Fruit fly (Drosophila melanogaster) whole organism, adult: ENCODE data around the gene CG46310.

Experiments
- CG11617 ChIP-seq: fragments of 200-800 bp; sonication (Bioruptor generic); optimal IDR thresholded peaks from 2 replicates; lab custom pipeline; 2017; ENCODE audit warnings: mild to moderate bottlenecking, missing biosample characterization, missing genetic modification reagents, missing genetic modification characterization
- CG12768 ChIP-seq: fragments of 200-800 bp; sonication (Bioruptor generic); optimal IDR thresholded peaks from 2 replicates; lab custom pipeline; 2017; ENCODE audit warnings: missing biosample characterization, missing genetic modification characterization, mild to moderate bottlenecking, moderate library complexity, missing genetic modification reagents
- CG14711 ChIP-seq: fragments of 200-800 bp; sonication (Bioruptor generic); optimal IDR thresholded peaks from 2 replicates; lab custom pipeline; 2018; ENCODE audit warnings: missing biosample characterization, mild to moderate bottlenecking, missing genetic modification characterization, moderate library complexity
- CG1620 ChIP-seq: fragments of 200-800 bp; sonication (Bioruptor generic); optimal IDR thresholded peaks from 2 replicates; lab custom pipeline; 2016; ENCODE audit warnings: missing biosample characterization, missing genetic modification characterization
- CG33017 ChIP-seq: fragments of 200-800 bp; sonication (Bioruptor generic); optimal IDR thresholded peaks from 2 replicates; lab custom pipeline; 2018; ENCODE audit warnings: missing biosample characterization, mild to moderate bottlenecking, missing genetic modification characterization, moderate library complexity
- CG5204 ChIP-seq: fragments of 200-800 bp; sonication (Bioruptor generic); optimal IDR thresholded peaks from 2 replicates; lab custom pipeline; 2016; ENCODE audit warnings: missing biosample characterization, missing genetic modification characterization
- CG7045 ChIP-seq: fragments of 200-800 bp; sonication (Bioruptor generic); optimal IDR thresholded peaks from 2 replicates; lab custom pipeline; 2017; ENCODE audit warnings: missing biosample characterization, mild to moderate bottlenecking, missing genetic modification characterization
- CG7101 ChIP-seq: fragments of 200-800 bp; sonication (Bioruptor generic); optimal IDR thresholded peaks from 2 replicates; lab custom pipeline; 2018; ENCODE audit warnings: missing biosample characterization, mild to moderate bottlenecking, missing genetic modification characterization, moderate library complexity
- Clk ChIP-seq: fragments of 200-800 bp; sonication (Bioruptor generic); optimal IDR thresholded peaks from 2 replicates; lab custom pipeline; 2017; ENCODE audit warnings: missing biosample characterization, missing genetic modification characterization
- Crg-1 ChIP-seq: fragments of 200-800 bp; sonication (Bioruptor generic); optimal IDR thresholded peaks from 2 replicates; lab custom pipeline; 2016; ENCODE audit warnings: missing biosample characterization, missing genetic modification characterization
- Hr96 ChIP-seq: fragments of 200-800 bp; sonication (Bioruptor generic); optimal IDR thresholded peaks from 2 replicates; lab custom pipeline; 2016; ENCODE audit warnings: missing biosample characterization, missing genetic modification characterization
- Mnt ChIP-seq: fragments of 200-800 bp; sonication (Bioruptor generic); optimal IDR thresholded peaks from 2 replicates; lab custom pipeline; 2016; ENCODE audit warnings: missing biosample characterization, mild to moderate bottlenecking, missing genetic modification characterization
- bab1 ChIP-seq: fragments of 200-800 bp; sonication (Bioruptor generic); optimal IDR thresholded peaks from 3 replicates; lab custom pipeline; 2019; ENCODE audit warnings: missing biosample characterization, mild to moderate bottlenecking, missing genetic modification characterization, moderate library complexity
- cic ChIP-seq: fragments of 200-800 bp; sonication (Bioruptor generic); optimal IDR thresholded peaks from 2 replicates; lab custom pipeline; 2017; ENCODE audit warnings: missing biosample characterization, mild to moderate bottlenecking, missing genetic modification characterization, moderate library complexity
- cnc ChIP-seq, 2 experiments: fragments of >200 bp; optimal IDR thresholded peaks; 2 replicates each; lab custom pipeline; 2017
- kay ChIP-seq: fragments of 200-800 bp; sonication (Bioruptor generic); peaks from one replicate; lab custom pipeline; 2016; ENCODE audit warnings: missing biosample characterization, missing genetic modification characterization, borderline replicate concordance
- ovo ChIP-seq: fragments of 200-800 bp; sonication (Bioruptor generic); optimal IDR thresholded peaks from 2 replicates; lab custom pipeline; 2016; ENCODE audit warnings: missing biosample characterization, missing genetic modification characterization
- pad ChIP-seq: fragments of 200-800 bp; sonication (Bioruptor generic); optimal IDR thresholded peaks from 3 replicates; lab custom pipeline; 2017; ENCODE audit warnings: missing biosample characterization, missing genetic modification characterization, mild to moderate bottlenecking, moderate library complexity, missing genetic modification reagents
- tj ChIP-seq: fragments of 200-800 bp; sonication (Bioruptor generic); optimal IDR thresholded peaks from 3 replicates; lab custom pipeline; 2017; ENCODE audit warnings: missing biosample characterization, mild to moderate bottlenecking, missing genetic modification characterization, moderate library complexity
- toe ChIP-seq: fragments of 200-800 bp; sonication (Bioruptor generic); optimal IDR thresholded peaks from 2 replicates; lab custom pipeline; 2016; ENCODE audit warnings: missing biosample characterization, missing genetic modification characterization

The CG46310 gene

dm6 chr3R:23164630-23165029 lies 9.0 kb upstream of the CG46310 start:
- peak; percentile 60 for TF ChIP-seq cic (GFP tag; lab: Kevin White, UChicago)
- TF ChIP-seq CG11617 (GFP tag; lab: Kevin White, UChicago): no peak

- TF ChIP-seq CG33017 (tag; lab: Kevin White, UChicago) (no peak), kay (peak; percentile 27)
These were observed 6.0 kb upstream of the CG46310 start, which contains the start of gene Irk1 for dm6 chr3R:23167507-23168324. Irk1 (plus strand) TSS chr3R:23168317.

DNA sequence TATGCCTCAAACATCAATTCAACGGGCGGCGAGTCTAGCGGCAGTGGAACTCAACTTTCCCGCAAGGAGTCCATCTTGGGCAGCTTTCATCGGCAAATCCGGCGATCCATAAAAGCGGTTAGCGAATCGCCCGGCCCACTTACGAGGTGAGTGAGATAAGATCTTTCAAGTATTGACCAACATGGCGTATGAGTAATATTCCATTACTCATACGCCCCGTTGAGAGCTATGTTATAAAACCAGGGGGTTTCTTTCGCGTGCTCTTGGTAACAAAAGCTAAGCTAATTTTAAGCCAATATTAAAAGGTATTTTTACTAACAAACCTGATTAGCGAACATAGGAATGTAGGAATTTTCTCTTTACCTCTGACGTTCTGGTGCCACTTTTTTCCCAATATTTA lies 3.3 kb upstream of the CG46310 start:
- TF ChIP-seq CG7045 (GFP tag; lab: Kevin White, UChicago): no peak
- TF ChIP-seq ovo (GFP tag; lab: Kevin White, UChicago): no peak
- TF ChIP-seq cnc (optimal IDR thresholded peaks at IDR 0.05; lab: Kevin White, UChicago): no peak
- TF ChIP-seq toe: no peak
- no peak for TF ChIP-seq Crg-1
- TF ChIP-seq CG7101 (tag; lab: Kevin White, UChicago): no peak
- no peak for TF ChIP-seq Mnt
- no peak for TF ChIP-seq Hr96 (GFP tag; lab: Kevin White, UChicago)
- TF ChIP-seq CG33017 (tag; lab: Kevin White, UChicago): no peak
- TF ChIP-seq cic (GFP tag; lab: Kevin White, UChicago): no peak
- no peak for TF ChIP-seq CG14711 (tag; lab: Kevin White, UChicago)
- no peak for TF ChIP-seq CG5204 (GFP tag; lab: Kevin White, UChicago)

DNA sequence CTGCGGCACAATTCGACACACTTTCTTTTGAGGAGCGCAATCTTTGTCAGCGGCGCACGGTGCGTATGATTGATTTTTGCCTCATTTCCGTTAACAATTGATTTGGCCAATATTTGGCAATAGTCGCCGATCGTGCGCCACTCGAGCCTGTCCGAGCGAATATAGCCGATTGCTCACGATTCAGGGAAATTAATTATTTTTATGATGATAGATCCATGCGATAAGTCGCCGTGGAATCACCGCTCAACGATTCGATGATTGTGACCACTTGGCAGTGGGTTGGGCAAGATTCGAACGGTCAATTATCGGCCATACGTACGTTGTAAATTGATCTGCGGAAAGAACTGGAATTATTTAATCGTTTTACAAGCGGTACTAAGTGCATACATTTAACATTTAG lies 1.8 kb upstream of the CG46310 start:
- TF ChIP-seq tj (no peak), CG7101 (tag; lab: Kevin White, UChicago) (no peak), CG1620 (GFP tag; lab: Kevin White, UChicago) (no peak)

DNA sequence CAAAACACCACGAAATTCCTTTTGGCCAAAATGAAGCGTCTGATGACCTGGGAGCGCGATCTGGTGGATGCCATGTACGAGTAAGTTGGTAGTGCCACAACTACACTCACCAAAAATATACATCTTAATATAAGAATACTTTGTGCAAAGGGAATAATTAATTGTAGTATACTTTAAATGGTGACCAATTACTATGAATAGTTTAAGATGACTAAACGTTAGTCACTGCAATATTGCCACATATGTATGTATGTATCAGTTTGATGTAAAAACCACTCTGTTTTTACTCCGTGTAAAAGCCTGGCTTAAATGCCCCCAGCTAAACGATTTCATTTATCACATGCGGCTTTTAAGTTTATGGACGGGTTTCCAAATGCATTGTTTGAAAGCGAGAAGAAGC lies 1.1 kb downstream of the CG46310 start:
- TF ChIP-seq toe (no peak), Hr96 (GFP tag; lab: Kevin White, UChicago) (no peak), Clk (GFP tag; lab: Kevin White, UChicago) (no peak), CG1620 (GFP tag; lab: Kevin White, UChicago) (no peak), kay (no peak), pad (GFP tag; lab: Kevin White, UChicago) (no peak), cic (GFP tag; lab: Kevin White, UChicago) (no peak), CG12768 (GFP tag; lab: Kevin White, UChicago) (no peak), cnc (optimal IDR thresholded peaks at IDR 0.05; lab: Kevin White, UChicago) (no peak)

dm6 chr3R:23175376-23175775 lies 1.7 kb downstream of the CG46310 start:
- TF ChIP-seq CG7045 (GFP tag; lab: Kevin White, UChicago) (no peak), CG11617 (GFP tag; lab: Kevin White, UChicago) (peak; percentile 21), CG7101 (tag; lab: Kevin White, UChicago) (peak; percentile 59), pad (GFP tag; lab: Kevin White, UChicago) (no peak), CG5204 (GFP tag; lab: Kevin White, UChicago) (no peak), cic (GFP tag; lab: Kevin White, UChicago) (no peak), tj (peak; percentile 6), cnc (optimal IDR thresholded peaks at IDR 0.05; lab: Kevin White, UChicago) (no peak), Mnt (no peak), CG12768 (GFP tag; lab: Kevin White, UChicago) (no peak), CG14711 (tag; lab: Kevin White, UChicago) (peak; percentile 61), toe (no peak), CG33017 (tag; lab: Kevin White, UChicago) (no peak), kay (no peak), Clk (GFP tag; lab: Kevin White, UChicago) (no peak), CG1620 (GFP tag; lab: Kevin White, UChicago) (no peak), Hr96 (GFP tag; lab: Kevin White, UChicago) (no peak), bab1 (GFP tag; lab: Kevin White, UChicago) (peak; percentile 18), ovo (GFP tag; lab: Kevin White, UChicago) (no peak), Crg-1 (no peak)

- TF ChIP-seq cnc (optimal IDR thresholded peaks at IDR 0.05; lab: Kevin White, UChicago): no peak
- peak; percentile 58 for TF ChIP-seq CG5204 (GFP tag; lab: Kevin White, UChicago)
- TF ChIP-seq Mnt: peak; percentile 73
- TF ChIP-seq Crg-1: peak; percentile 67
- peak; percentile 55 for TF ChIP-seq CG1620 (GFP tag; lab: Kevin White, UChicago)
- TF ChIP-seq tj: no peak
- TF ChIP-seq CG12768 (GFP tag; lab: Kevin White, UChicago): peak; percentile 12
- TF ChIP-seq pad (GFP tag; lab: Kevin White, UChicago): peak; percentile 54
- TF ChIP-seq CG7101 (tag; lab: Kevin White, UChicago): peak; percentile 83
- TF ChIP-seq bab1 (GFP tag; lab: Kevin White, UChicago): no peak
- peak; percentile 60 for TF ChIP-seq CG11617 (GFP tag; lab: Kevin White, UChicago)
- peak; percentile 72 for TF ChIP-seq CG33017 (tag; lab: Kevin White, UChicago)
- peak; percentile 49 for TF ChIP-seq Clk (GFP tag; lab: Kevin White, UChicago)
- peak; percentile 81 for TF ChIP-seq CG7045 (GFP tag; lab: Kevin White, UChicago)
- peak; percentile 24 for TF ChIP-seq CG14711 (tag; lab: Kevin White, UChicago)
- peak; percentile 22 for TF ChIP-seq Hr96 (GFP tag; lab: Kevin White, UChicago)
- TF ChIP-seq kay: peak; percentile 69
- TF ChIP-seq cic (GFP tag; lab: Kevin White, UChicago): peak; percentile 88
- peak; percentile 89 for TF ChIP-seq ovo (GFP tag; lab: Kevin White, UChicago)
- peak; percentile 55 for TF ChIP-seq toe
These were observed 2.9 kb downstream of the CG46310 start for dm6 chr3R:23176445-23177087.
